Worm (Caenorhabditis elegans) whole organism, late embryonic: ENCODE data around the gene chtb-2.

Source experiments
- C08G9.2 ChIP-seq: sonication (generic microtip); optimal IDR thresholded peaks from 2 replicates; lab custom pipeline; 2016; ENCODE audit warnings: mild to moderate bottlenecking, missing genetic modification characterization, moderate library complexity, missing compliant biosample characterization
- F13H6.1 ChIP-seq: sonication (generic microtip); optimal IDR thresholded peaks from 2 replicates; lab custom pipeline; 2016; ENCODE audit warnings: missing genetic modification characterization, missing compliant biosample characterization
- K02D7.2 ChIP-seq: sonication (generic microtip); optimal IDR thresholded peaks from 2 replicates; lab custom pipeline; 2017; ENCODE audit warnings: mild to moderate bottlenecking, missing genetic modification characterization, missing compliant biosample characterization
- Y22D7AL.16 ChIP-seq: sonication (generic microtip); optimal IDR thresholded peaks from 2 replicates; lab custom pipeline; 2016; ENCODE audit warnings: missing genetic modification characterization, missing compliant biosample characterization
- ceh-19 ChIP-seq: fragments of 200-800 bp; sonication (Bioruptor generic); optimal IDR thresholded peaks from 2 replicates; lab custom pipeline; 2018; ENCODE audit warnings: mild to moderate bottlenecking, missing genetic modification characterization, missing compliant biosample characterization
- ceh-30 ChIP-seq: fragments of 150-350 bp; optimal IDR thresholded peaks from 2 replicates; lab custom pipeline; 2014; ENCODE audit warnings: missing biosample characterization, missing genetic modification characterization
- ceh-45 ChIP-seq: fragments of 200-800 bp; sonication (Bioruptor generic); IDR thresholded peaks from 2 replicates; pipeline ENCODE4 v1.3.6; 2022; ENCODE audit warnings: missing genetic modification reagents, missing genetic modification characterization, missing compliant biosample characterization
- ceh-48 ChIP-seq: sonication (generic microtip); optimal IDR thresholded peaks from 2 replicates; lab custom pipeline; 2016; ENCODE audit warnings: missing genetic modification characterization, inconsistent platforms, missing compliant biosample characterization
- ceh-6 ChIP-seq: fragments of 200-800 bp; sonication (Bioruptor generic); optimal IDR thresholded peaks from 2 replicates; lab custom pipeline; 2018; ENCODE audit warnings: mild to moderate bottlenecking, missing genetic modification characterization, missing compliant biosample characterization
- ceh-9 ChIP-seq: sonication (generic microtip); optimal IDR thresholded peaks from 2 replicates; lab custom pipeline; 2016; ENCODE audit warnings: mild to moderate bottlenecking, missing genetic modification characterization, inconsistent platforms, missing compliant biosample characterization
- dmd-4 ChIP-seq: sonication (generic microtip); optimal IDR thresholded peaks from 2 replicates; lab custom pipeline; 2016; ENCODE audit warnings: borderline replicate concordance, missing genetic modification characterization, missing compliant biosample characterization
- dve-1 ChIP-seq: sonication (generic microtip); optimal IDR thresholded peaks from 2 replicates; lab custom pipeline; 2017; ENCODE audit warnings: antibody characterized with exemption, mild to moderate bottlenecking, missing genetic modification characterization, missing compliant biosample characterization
- elt-2 ChIP-seq: sonication (generic microtip); optimal IDR thresholded peaks from 2 replicates; lab custom pipeline; 2016; ENCODE audit warnings: missing genetic modification reagents, missing genetic modification characterization, missing compliant biosample characterization
- ets-4 ChIP-seq: sonication (generic microtip); optimal IDR thresholded peaks from 2 replicates; lab custom pipeline; 2016; ENCODE audit warnings: missing genetic modification characterization, missing compliant biosample characterization
- eyg-1 ChIP-seq: sonication (generic microtip); optimal IDR thresholded peaks from 2 replicates; lab custom pipeline; 2016; ENCODE audit warnings: missing genotype, missing genetic modification characterization, missing compliant biosample characterization
- fkh-10 ChIP-seq: fragments of 150-350 bp; optimal IDR thresholded peaks from 2 replicates; lab custom pipeline; 2014; ENCODE audit warnings: missing biosample characterization, missing genetic modification reagents, missing genetic modification characterization
- fkh-6 ChIP-seq: sonication (generic microtip); optimal IDR thresholded peaks from 2 replicates; lab custom pipeline; 2016; ENCODE audit warnings: missing genetic modification characterization, missing compliant biosample characterization
- hlh-13 ChIP-seq: fragments of 200-800 bp; sonication (Bioruptor generic); optimal IDR thresholded peaks from 2 replicates; lab custom pipeline; 2018; ENCODE audit warnings: mild to moderate bottlenecking, missing genetic modification characterization, missing compliant biosample characterization
- hlh-15 ChIP-seq: sonication (generic microtip); optimal IDR thresholded peaks from 2 replicates; lab custom pipeline; 2016; ENCODE audit warnings: missing genetic modification characterization, missing compliant biosample characterization
- hlh-30 ChIP-seq: sonication (generic microtip); optimal IDR thresholded peaks from 2 replicates; lab custom pipeline; 2017; ENCODE audit warnings: antibody characterized with exemption, missing genetic modification characterization, missing compliant biosample characterization; ENCODE audit not compliant: insufficient read depth
- lin-11 ChIP-seq: fragments of 200-800 bp; sonication (Bioruptor generic); optimal IDR thresholded peaks from 2 replicates; lab custom pipeline; 2018; ENCODE audit warnings: mild to moderate bottlenecking, missing genetic modification characterization, missing compliant biosample characterization
- madf-2 ChIP-seq: sonication (generic microtip); optimal IDR thresholded peaks from 2 replicates; lab custom pipeline; 2017; ENCODE audit warnings: missing genetic modification characterization, missing compliant biosample characterization
- nfya-1 ChIP-seq: sonication (generic microtip); optimal IDR thresholded peaks from 2 replicates; lab custom pipeline; 2017; ENCODE audit warnings: missing genetic modification characterization, mild to moderate bottlenecking, missing compliant biosample characterization, antibody characterized with exemption, moderate library complexity
- nhr-11 ChIP-seq: fragments of 150-350 bp; optimal IDR thresholded peaks from 2 replicates; lab custom pipeline; 2014; ENCODE audit warnings: missing biosample characterization, missing genetic modification characterization
- odd-2 ChIP-seq: sonication (generic microtip); optimal IDR thresholded peaks from 2 replicates; lab custom pipeline; 2017; ENCODE audit warnings: antibody characterized with exemption, mild to moderate bottlenecking, missing genetic modification characterization, missing compliant biosample characterization
- pat-9 ChIP-seq: fragments of 200-800 bp; sonication (Bioruptor generic); optimal IDR thresholded peaks from 2 replicates; lab custom pipeline; 2018; ENCODE audit warnings: mild to moderate bottlenecking, missing genetic modification characterization, moderate library complexity, missing compliant biosample characterization
- pha-2 ChIP-seq: sonication (generic microtip); optimal IDR thresholded peaks from 2 replicates; lab custom pipeline; 2017; ENCODE audit warnings: mild to moderate bottlenecking, missing genetic modification characterization, missing compliant biosample characterization
- pha-4 ChIP-seq: fragments of 150-350 bp; optimal IDR thresholded peaks from 2 replicates; lab custom pipeline; 2018; ENCODE audit warnings: missing biosample characterization, missing genetic modification reagents, missing genetic modification characterization
- pqm-1 ChIP-seq: sonication (generic microtip); optimal IDR thresholded peaks from 2 replicates; lab custom pipeline; 2016; ENCODE audit warnings: missing genetic modification characterization, missing compliant biosample characterization
- pros-1 ChIP-seq: fragments of 150-350 bp; optimal IDR thresholded peaks from 2 replicates; lab custom pipeline; 2014; ENCODE audit warnings: missing biosample characterization, missing genetic modification reagents, missing genetic modification characterization
- ref-2 ChIP-seq: sonication (generic microtip); optimal IDR thresholded peaks from 2 replicates; lab custom pipeline; 2016; ENCODE audit warnings: missing genetic modification characterization, missing compliant biosample characterization
- rnt-1 ChIP-seq: sonication (generic microtip); optimal IDR thresholded peaks from 2 replicates; lab custom pipeline; 2016; ENCODE audit warnings: missing genetic modification characterization, missing compliant biosample characterization
- ttx-3 ChIP-seq: sonication (generic microtip); optimal IDR thresholded peaks from 2 replicates; lab custom pipeline; 2016; ENCODE audit warnings: missing genetic modification reagents, missing genetic modification characterization, missing compliant biosample characterization
- unc-3 ChIP-seq, 2 experiments: fragments of 200-800 bp in 1 of 2; sonication (Bioruptor generic) in 1 of 2; sonication (generic microtip) in 1 of 2; conservative IDR thresholded peaks in 1 of 2; optimal IDR thresholded peaks in 1 of 2; 2 replicates each; pipeline versions ENCODE4 v1.3.6 to Lab custom; 2016 to 2022; ENCODE audit warnings: missing compliant biosample characterization in 2 of 2, missing genetic modification characterization in 2 of 2, missing genetic modification reagents in 1 of 2
- unc-86 ChIP-seq: sonication (generic microtip); optimal IDR thresholded peaks from 2 replicates; lab custom pipeline; 2016; ENCODE audit warnings: missing genetic modification characterization, missing compliant biosample characterization
- zip-5 ChIP-seq: sonication (generic microtip); optimal IDR thresholded peaks from 2 replicates; lab custom pipeline; 2016; ENCODE audit warnings: missing genetic modification characterization, missing compliant biosample characterization

Gene chtb-2

DNA sequence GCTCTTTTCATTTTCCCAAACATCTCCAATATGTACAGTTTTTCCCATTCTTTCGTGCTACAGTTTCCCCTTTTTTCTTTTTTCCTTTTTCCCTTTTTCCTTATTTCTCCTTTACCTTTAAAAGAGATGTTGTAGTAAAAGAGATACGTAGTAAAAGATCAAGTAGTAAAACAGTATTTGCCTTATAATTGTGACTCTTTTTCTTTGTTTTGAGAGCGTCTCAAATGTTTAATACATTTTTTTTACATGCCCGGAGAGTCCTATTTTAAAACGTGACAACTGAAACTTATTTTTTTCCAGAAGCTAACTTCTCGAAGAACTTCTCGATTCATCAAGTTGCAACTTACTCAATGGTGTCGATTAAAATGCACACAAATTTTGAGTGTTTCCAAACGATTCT is 24.8 kb downstream of the chtb-2 start, which contains the start of gene F23F12.12:
Gene F23F12.12 (plus strand): TSS at position 301 of the 400 bp plus-strand sequence.
- TF ChIP-seq odd-2 (tag; lab: Kevin White, UChicago) (no peak), madf-2 (tag; lab: Kevin White, UChicago) (no peak)

DNA sequence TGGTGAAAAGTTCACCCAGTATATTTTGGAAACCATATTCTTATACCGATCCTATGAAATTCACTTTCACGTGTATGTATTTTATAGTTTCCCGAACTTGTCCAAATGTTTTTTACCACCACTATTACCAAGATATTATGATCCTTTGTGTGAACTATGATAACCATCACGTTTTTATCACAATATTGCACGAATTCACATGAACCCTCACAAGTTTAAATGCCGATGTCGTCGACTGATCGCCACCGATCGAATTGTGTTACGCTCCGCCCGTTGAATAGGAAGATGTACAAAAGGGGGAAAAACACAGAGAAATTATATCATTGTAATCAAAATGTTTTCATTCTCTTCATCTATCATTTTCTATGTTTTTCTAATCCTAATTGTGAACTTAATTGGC is 25.3 kb downstream of the chtb-2 start:
- no peak for TF ChIP-seq nhr-11 (tag; lab: Kevin White, UChicago)
- no peak for TF ChIP-seq zip-5 (tag; lab: Kevin White, UChicago)
- TF ChIP-seq ceh-19 (GFP tag; lab: Kevin White, UChicago) = no peak
- no peak for TF ChIP-seq elt-2 (tag; lab: Kevin White, UChicago)
- no peak for TF ChIP-seq ceh-45 (GFP tag; lab: Robert Waterston, UW)
- TF ChIP-seq unc-3 (GFP tag; conservative IDR thresholded peaks at IDR 0.05; lab: Robert Waterston, UW) = no peak
- no peak for TF ChIP-seq unc-3 (tag; optimal IDR thresholded peaks at IDR 0.05; lab: Kevin White, UChicago)
- TF ChIP-seq pha-2 (tag; lab: Kevin White, UChicago) = no peak
- no peak for TF ChIP-seq pha-4 (tag; lab: Kevin White, UChicago)
- no peak for TF ChIP-seq unc-86 (tag; lab: Kevin White, UChicago)
- TF ChIP-seq hlh-13 (GFP tag; lab: Kevin White, UChicago) = no peak
- TF ChIP-seq eyg-1 (tag; lab: Kevin White, UChicago) = no peak
- TF ChIP-seq dve-1 (tag; lab: Kevin White, UChicago) = no peak
- TF ChIP-seq dmd-4 (tag; lab: Kevin White, UChicago) = no peak
- no peak for TF ChIP-seq nfya-1

DNA sequence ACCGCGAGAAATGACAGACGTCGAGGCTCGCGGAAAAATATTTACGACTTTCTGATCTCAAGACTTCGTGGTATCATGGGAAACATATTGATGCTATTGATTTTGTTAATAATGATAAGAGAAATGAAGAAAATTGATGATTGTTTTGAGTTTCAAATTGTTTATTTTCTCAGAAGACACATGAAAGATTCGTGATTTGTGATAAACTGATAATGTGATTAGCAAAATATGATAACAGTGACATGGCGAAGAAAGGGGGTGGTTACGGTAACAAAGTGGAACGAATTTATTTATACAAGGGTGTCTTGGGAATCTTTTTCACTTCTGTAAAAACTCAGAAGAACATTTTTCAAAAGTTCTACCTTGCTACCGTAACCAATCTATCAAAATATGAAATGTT is 26.3 kb downstream of the chtb-2 start:
- TF ChIP-seq K02D7.2 (tag; lab: Kevin White, UChicago) = no peak
- no peak for TF ChIP-seq pha-4 (tag; lab: Kevin White, UChicago)
- TF ChIP-seq ceh-30 = no peak
- no peak for TF ChIP-seq fkh-6 (tag; lab: Kevin White, UChicago)
- no peak for TF ChIP-seq unc-86 (tag; lab: Kevin White, UChicago)
- TF ChIP-seq ceh-9 (tag; lab: Kevin White, UChicago) = no peak
- peak; percentile 63 for TF ChIP-seq elt-2 (tag; lab: Kevin White, UChicago)
- TF ChIP-seq ref-2 (tag; lab: Kevin White, UChicago) = no peak
- TF ChIP-seq ets-4 (tag; lab: Kevin White, UChicago) = no peak

DNA sequence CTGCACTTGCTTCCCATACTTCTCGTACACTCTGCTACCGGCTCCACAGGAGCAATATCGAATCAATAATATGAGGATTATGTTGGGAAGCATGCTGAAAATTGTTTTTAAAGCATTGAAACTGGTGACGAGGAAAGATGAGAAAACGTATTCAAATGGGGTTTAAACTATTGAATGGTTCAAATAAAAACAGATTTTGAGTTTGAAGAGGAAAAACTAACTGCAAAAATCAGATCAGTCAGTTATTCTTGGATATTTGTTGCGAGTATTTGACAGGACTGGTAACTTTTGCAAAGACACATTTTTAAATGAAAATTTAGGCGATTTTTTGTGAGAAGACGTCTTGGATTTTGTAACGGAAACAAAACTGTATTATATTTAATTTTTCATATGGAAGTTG is 31.7 kb downstream of the chtb-2 start, which contains the start of gene acr-5:
Gene acr-5 (minus strand): TSS at position 101 of the 400 bp plus-strand sequence.
- TF ChIP-seq fkh-6 (tag; lab: Kevin White, UChicago) = no peak
- no peak for TF ChIP-seq hlh-30 (tag; lab: Kevin White, UChicago)
- no peak for TF ChIP-seq unc-86 (tag; lab: Kevin White, UChicago)
- TF ChIP-seq hlh-15 (tag; lab: Kevin White, UChicago) = no peak
- TF ChIP-seq dve-1 (tag; lab: Kevin White, UChicago) = no peak
- TF ChIP-seq C08G9.2 (tag; lab: Kevin White, UChicago) = no peak
- TF ChIP-seq unc-3 (GFP tag; conservative IDR thresholded peaks at IDR 0.05; lab: Robert Waterston, UW) = no peak
- no peak for TF ChIP-seq unc-3 (tag; optimal IDR thresholded peaks at IDR 0.05; lab: Kevin White, UChicago)
- no peak for TF ChIP-seq pqm-1
- no peak for TF ChIP-seq rnt-1 (tag; lab: Kevin White, UChicago)
- TF ChIP-seq lin-11 (tag; lab: Kevin White, UChicago) = no peak
- no peak for TF ChIP-seq hlh-13 (GFP tag; lab: Kevin White, UChicago)
- no peak for TF ChIP-seq pat-9
- no peak for TF ChIP-seq Y22D7AL.16
- TF ChIP-seq ceh-48 = no peak
- TF ChIP-seq ttx-3 (tag; lab: Kevin White, UChicago) = no peak
- no peak for TF ChIP-seq pros-1 (tag; lab: Kevin White, UChicago)
- TF ChIP-seq F13H6.1 (tag; lab: Kevin White, UChicago) = no peak
- TF ChIP-seq fkh-10 (GFP tag; lab: Kevin White, UChicago) = no peak
- TF ChIP-seq ceh-6 (GFP tag; lab: Kevin White, UChicago) = no peak
- no peak for TF ChIP-seq nfya-1
